Fruit fly (Drosophila melanogaster): ENCODE measurements around the gene CG9040.

CG9040 gene

DNA sequence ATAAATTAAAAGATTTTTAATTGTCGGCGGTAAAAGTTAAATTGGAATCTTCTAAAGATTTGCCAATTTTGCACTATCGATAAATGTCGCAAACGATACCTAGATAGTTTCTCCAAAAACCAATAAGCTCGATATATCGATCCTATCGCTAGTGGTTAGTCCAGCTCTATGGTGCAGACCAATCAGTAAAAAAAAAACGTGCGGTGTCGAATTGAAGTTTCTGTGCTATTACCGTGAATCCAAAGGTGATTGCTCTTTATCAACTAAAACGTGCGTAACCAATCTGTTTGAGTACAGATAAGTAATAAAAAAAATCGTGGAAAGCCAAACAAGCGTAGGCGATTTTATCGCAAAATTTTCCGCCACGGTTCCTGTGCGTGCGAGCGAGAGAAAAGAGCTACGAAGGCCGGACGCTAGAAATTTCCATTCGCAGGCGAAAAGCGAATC is 49.2 kb downstream of the CG9040 start, which contains the start of gene Hsp110 (continued):
- TF ChIP-seq CG17359 (tag; optimal IDR thresholded peaks at IDR 0.05) (peak; percentile 37), CG13296 (GFP tag; optimal IDR thresholded peaks at IDR 0.05) (peak; percentile 54), chn (GFP tag; optimal IDR thresholded peaks at IDR 0.05) (peak; percentile 45), Meics (GFP tag; optimal IDR thresholded peaks at IDR 0.05) (peak; percentile 20), wdn (GFP tag; IDR thresholded peaks at IDR 0.05) (no peak), fru (optimal IDR thresholded peaks at IDR 0.05) (no peak), CG16863 (GFP tag; optimal IDR thresholded peaks at IDR 0.05) (no peak), lmd (GFP tag; IDR thresholded peaks at IDR 0.05) (no peak), CG1832 (GFP tag; optimal IDR thresholded peaks at IDR 0.05) (peak; percentile 60), CG9932 (GFP tag; IDR thresholded peaks at IDR 0.05) (peak; percentile 76), Trl (optimal IDR thresholded peaks at IDR 0.05) (no peak), Trl (GFP tag; optimal IDR thresholded peaks at IDR 0.05) (peak; percentile 17), maf-S (GFP tag; optimal IDR thresholded peaks at IDR 0.05) (no peak), fd3F (GFP tag; optimal IDR thresholded peaks at IDR 0.05) (no peak), Eip74EF (GFP tag; optimal IDR thresholded peaks at IDR 0.05) (peak in 1 of 2 experiments; percentile 17), YL-1 (GFP tag; optimal IDR thresholded peaks at IDR 0.05) (peak; percentile 58), HLH4C (GFP tag; IDR thresholded peaks at IDR 0.05; ENCODE audit: partially characterized antibody) (peak; percentile 98), trh (GFP tag; optimal IDR thresholded peaks at IDR 0.05) (no peak), CG13894 (tag; optimal IDR thresholded peaks at IDR 0.05) (peak; percentile 42), E2f1 (GFP tag; IDR thresholded peaks at IDR 0.05) (peak; percentile 16; the same call in 1 of the 2 replicates), CG31388 (GFP tag; optimal IDR thresholded peaks at IDR 0.05) (no peak), CG7357 (GFP tag; IDR thresholded peaks at IDR 0.05) (no peak), Stat92E (GFP tag; optimal IDR thresholded peaks at IDR 0.05) (peak in 1 of 3 experiments; percentile 14), B-H1 (GFP tag; IDR thresholded peaks at IDR 0.05) (no peak), CG8281 (tag; optimal IDR thresholded peaks at IDR 0.05) (no peak), bowl (GFP tag; IDR thresholded peaks at IDR 0.05) (no peak), gro (GFP tag; optimal IDR thresholded peaks at IDR 0.05) (peak; percentile 58), Camta (GFP tag; optimal IDR thresholded peaks at IDR 0.05) (no peak), CG3163 (GFP tag; optimal IDR thresholded peaks at IDR 0.05) (no peak), sna (GFP tag; IDR thresholded peaks at IDR 0.05; ENCODE audit: partially characterized antibody) (peak; percentile 97), trem (tag; optimal IDR thresholded peaks at IDR 0.05) (peak; percentile 65), gce (GFP tag; IDR thresholded peaks at IDR 0.05) (no peak), tio (GFP tag; optimal IDR thresholded peaks at IDR 0.05) (no peak), tgo (GFP tag; IDR thresholded peaks at IDR 0.05) (no peak), CG15073 (GFP tag; optimal IDR thresholded peaks at IDR 0.05) (no peak), mld (GFP tag; IDR thresholded peaks at IDR 0.05; ENCODE audit: partially characterized antibody) (peak; percentile 99), CG8765 (GFP tag; IDR thresholded peaks at IDR 0.05) (no peak), CG3838 (GFP tag; optimal IDR thresholded peaks at IDR 0.05) (no peak), Ssrp (tag; optimal IDR thresholded peaks at IDR 0.05) (no peak), CG11504 (tag; optimal IDR thresholded peaks at IDR 0.05) (no peak), CG2889 (GFP tag; IDR thresholded peaks at IDR 0.05) (no peak), gem (tag; optimal IDR thresholded peaks at IDR 0.05) (peak; percentile 24), CG8478 (optimal IDR thresholded peaks at IDR 0.05) (no peak), CG30431 (GFP tag; optimal IDR thresholded peaks at IDR 0.05) (no peak), wek (GFP tag; optimal IDR thresholded peaks at IDR 0.05) (no peak), fd96Cb (tag; optimal IDR thresholded peaks at IDR 0.05) (no peak), Lim3 (GFP tag; IDR thresholded peaks at IDR 0.05) (no peak), CG8089 (GFP tag; optimal IDR thresholded peaks at IDR 0.05) (no peak), CG10543 (GFP tag; optimal IDR thresholded peaks at IDR 0.05) (peak; percentile 29), Side (GFP tag; optimal IDR thresholded peaks at IDR 0.05) (no peak), Taf1 (GFP tag; IDR thresholded peaks at IDR 0.05) (no peak), Lhr (GFP tag; optimal IDR thresholded peaks at IDR 0.05) (no peak)
